Fruit fly (Drosophila melanogaster): Measurements from ENCODE around the gene CG6325.

- TF ChIP-seq ttk (optimal IDR thresholded peaks at IDR 0.05) (no peak), psq (optimal IDR thresholded peaks at IDR 0.05) (no peak), Sin3A (optimal IDR thresholded peaks at IDR 0.05) (no peak), Myc (optimal IDR thresholded peaks at IDR 0.05) (no peak), h (optimal IDR thresholded peaks at IDR 0.05) (no peak)
These were observed 53.0 kb downstream of the CG6325 start for dm6 chr3R:10353932-10354703.
